Fruit fly (Drosophila melanogaster) whole organism, embryonic: ENCODE results near the gene Takl1.

Experiments
- CG11093 ChIP-seq: fragments of 200-800 bp; sonication (Bioruptor generic); IDR thresholded peaks from 3 replicates; pipeline ENCODE4 v1.3.6; 2022; ENCODE audit warnings: missing biosample characterization, missing genetic modification characterization
- CG12155 ChIP-seq: fragments of 200-800 bp; sonication (Bioruptor generic); optimal IDR thresholded peaks from 3 replicates; lab custom pipeline; 2016; ENCODE audit warnings: missing biosample characterization, missing genetic modification characterization
- CG12236 ChIP-seq: fragments of 200-800 bp; sonication (Bioruptor generic); optimal IDR thresholded peaks from 2 replicates; lab custom pipeline; 2016; ENCODE audit warnings: missing biosample characterization, missing genetic modification characterization
- CG14050 ChIP-seq: fragments of 200-800 bp; sonication (Bioruptor generic); IDR thresholded peaks from 3 replicates; pipeline ENCODE4 v1.3.6; 2022; ENCODE audit warnings: missing biosample characterization, missing genetic modification characterization
- CG17186 ChIP-seq: fragments of 200-800 bp; sonication (Bioruptor generic); optimal IDR thresholded peaks from 3 replicates; lab custom pipeline; 2017; ENCODE audit warnings: missing biosample characterization, missing genetic modification reagents, missing genetic modification characterization
- CG18011 ChIP-seq: fragments of 200-800 bp; sonication (Bioruptor generic); optimal IDR thresholded peaks from 2 replicates; lab custom pipeline; 2017; ENCODE audit warnings: missing biosample characterization, missing genetic modification characterization, mild to moderate bottlenecking, moderate library complexity, missing genotype
- CG2129 ChIP-seq: fragments of 200-800 bp; sonication (Bioruptor generic); IDR thresholded peaks from 2 replicates; pipeline ENCODE4 v1.3.6; 2022; ENCODE audit warnings: missing biosample characterization, missing genetic modification characterization; ENCODE audit not compliant: partially characterized antibody
- CG32767 ChIP-seq: fragments of 200-800 bp; sonication (Bioruptor generic); IDR thresholded peaks from 2 replicates; pipeline ENCODE4 v1.3.6; 2022; ENCODE audit warnings: missing biosample characterization, missing genetic modification characterization
- CG3726 ChIP-seq: fragments of 200-800 bp; sonication (Bioruptor generic); IDR thresholded peaks from 3 replicates; pipeline ENCODE4, ENCODE4 v1.3.6; 2022; ENCODE audit warnings: missing biosample characterization, missing genetic modification characterization
- CG4424 ChIP-seq: fragments of 200-800 bp; sonication (Bioruptor generic); optimal IDR thresholded peaks from 3 replicates; lab custom pipeline; 2016; ENCODE audit warnings: missing biosample characterization, missing genetic modification characterization
- CG6854 ChIP-seq: fragments of 200-800 bp; sonication (Bioruptor generic); optimal IDR thresholded peaks from 3 replicates; lab custom pipeline; 2017; ENCODE audit warnings: missing biosample characterization, mild to moderate bottlenecking, missing genetic modification characterization
- CG7271 ChIP-seq: fragments of 200-800 bp; sonication (Bioruptor generic); optimal IDR thresholded peaks from 2 replicates; lab custom pipeline; 2018; ENCODE audit warnings: missing biosample characterization, mild to moderate bottlenecking, missing genetic modification characterization, moderate library complexity
- CG7839 ChIP-seq: fragments of 200-800 bp; sonication (Bioruptor generic); optimal IDR thresholded peaks from 3 replicates; lab custom pipeline; 2018; ENCODE audit warnings: missing biosample characterization, mild to moderate bottlenecking, missing genetic modification characterization, moderate library complexity
- CG8388 ChIP-seq: fragments of 200-800 bp; sonication (Bioruptor generic); optimal IDR thresholded peaks from 2 replicates; lab custom pipeline; 2019; ENCODE audit warnings: missing biosample characterization, mild to moderate bottlenecking, missing genetic modification characterization, moderate library complexity
- CG9932 ChIP-seq: fragments of 200-800 bp; sonication (Bioruptor generic); IDR thresholded peaks from 2 replicates; pipeline ENCODE4 v1.3.6; 2022; ENCODE audit warnings: missing biosample characterization, missing genetic modification characterization
- Dfd ChIP-seq, 2 experiments: fragments of >200 bp; optimal IDR thresholded peaks; 2 replicates each; lab custom pipeline; 2017; ENCODE audit warnings: missing biosample characterization in 2 of 2, missing genetic modification characterization in 2 of 2
- Dip3 ChIP-seq: fragments of 200-800 bp; sonication (Bioruptor generic); optimal IDR thresholded peaks from 3 replicates; lab custom pipeline; 2016; ENCODE audit warnings: missing biosample characterization, missing genetic modification characterization
- Hr39 ChIP-seq: fragments of >200 bp; optimal IDR thresholded peaks from 2 replicates; lab custom pipeline; 2017
- Lhr ChIP-seq: fragments of 200-800 bp; sonication (Bioruptor generic); optimal IDR thresholded peaks from 3 replicates; lab custom pipeline; 2017; ENCODE audit warnings: mild to moderate bottlenecking, missing biosample characterization, missing genetic modification reagents, missing genetic modification characterization
- MESR4 ChIP-seq: fragments of 200-800 bp; sonication (Bioruptor generic); optimal IDR thresholded peaks from 2 replicates; lab custom pipeline; 2018; ENCODE audit warnings: missing biosample characterization, mild to moderate bottlenecking, missing genetic modification characterization, moderate library complexity
- Mes4 ChIP-seq: fragments of 200-800 bp; sonication (Bioruptor generic); optimal IDR thresholded peaks from 2 replicates; lab custom pipeline; 2016; ENCODE audit warnings: missing biosample characterization, missing genetic modification characterization
- Mrtf ChIP-seq: fragments of 200-800 bp; sonication (Bioruptor generic); IDR thresholded peaks from 3 replicates; pipeline ENCODE4 v1.3.6; 2022; ENCODE audit warnings: missing biosample characterization, missing genetic modification characterization
- Spps ChIP-seq: fragments of 200-800 bp; sonication (Bioruptor generic); optimal IDR thresholded peaks from 2 replicates; lab custom pipeline; 2018; ENCODE audit warnings: missing biosample characterization, mild to moderate bottlenecking, missing genetic modification characterization
- ato ChIP-seq: fragments of 200-800 bp; sonication (Bioruptor generic); IDR thresholded peaks from 2 replicates; pipeline ENCODE4 v1.3.6; 2022; ENCODE audit warnings: missing biosample characterization, missing genetic modification characterization; ENCODE audit not compliant: partially characterized antibody
- croc ChIP-seq: fragments of 200-800 bp; sonication (Bioruptor generic); conservative IDR thresholded peaks from 3 replicates; pipeline ENCODE4 v1.3.6; 2022; ENCODE audit warnings: missing biosample characterization, missing genetic modification characterization
- danr ChIP-seq: fragments of 200-800 bp; sonication (Bioruptor generic); IDR thresholded peaks from 2 replicates; pipeline ENCODE4 v1.3.6; 2022; ENCODE audit warnings: missing biosample characterization, missing genetic modification characterization
- dmrt11E ChIP-seq: fragments of 200-800 bp; sonication (Bioruptor generic); optimal IDR thresholded peaks from 3 replicates; lab custom pipeline; 2018; ENCODE audit warnings: missing biosample characterization, mild to moderate bottlenecking, missing genetic modification characterization, moderate library complexity
- en ChIP-seq: fragments of 200-800 bp; sonication (Bioruptor generic); optimal IDR thresholded peaks from 2 replicates; lab custom pipeline; 2016; ENCODE audit warnings: missing biosample characterization, missing genetic modification characterization
- fru ChIP-seq: fragments of >200 bp; optimal IDR thresholded peaks from 2 replicates; lab custom pipeline; 2017
- gcm ChIP-seq: fragments of 200-800 bp; sonication (Bioruptor generic); optimal IDR thresholded peaks from 2 replicates; lab custom pipeline; 2019; ENCODE audit warnings: missing biosample characterization, mild to moderate bottlenecking, missing genetic modification characterization, moderate library complexity
- grau ChIP-seq: fragments of 200-800 bp; optimal IDR thresholded peaks from 3 replicates; lab custom pipeline; 2019; ENCODE audit warnings: missing biosample characterization, mild to moderate bottlenecking, missing genetic modification characterization, moderate library complexity
- jing ChIP-seq: fragments of 200-800 bp; sonication (Bioruptor generic); optimal IDR thresholded peaks from 2 replicates; lab custom pipeline; 2018; ENCODE audit warnings: missing biosample characterization, mild to moderate bottlenecking, missing genetic modification characterization
- luna ChIP-seq: fragments of 200-800 bp; sonication (Bioruptor generic); optimal IDR thresholded peaks from 2 replicates; lab custom pipeline; 2016; ENCODE audit warnings: missing biosample characterization, missing genetic modification characterization
- mam ChIP-seq: fragments of 200-800 bp; sonication (Bioruptor generic); optimal IDR thresholded peaks from 3 replicates; lab custom pipeline; 2016; ENCODE audit warnings: missing biosample characterization, missing genetic modification characterization
- onecut ChIP-seq: fragments of 200-800 bp; sonication (Bioruptor generic); IDR thresholded peaks from 2 replicates; pipeline ENCODE4 v1.3.6; 2022; ENCODE audit warnings: missing biosample characterization, missing genetic modification characterization
- otp ChIP-seq: fragments of 200-800 bp; sonication (Bioruptor generic); IDR thresholded peaks from 3 replicates; pipeline ENCODE4, ENCODE4 v1.3.6; 2022; ENCODE audit warnings: missing biosample characterization, missing genetic modification characterization
- rib ChIP-seq: fragments of 200-800 bp; sonication (Bioruptor generic); IDR thresholded peaks from 2 replicates; pipeline ENCODE4 v1.3.6; 2022; ENCODE audit warnings: missing biosample characterization, missing genetic modification characterization
- sim ChIP-seq: fragments of 200-800 bp; sonication (Bioruptor generic); IDR thresholded peaks from 2 replicates; pipeline ENCODE4 v1.3.6; 2022; ENCODE audit warnings: missing biosample characterization, missing genetic modification characterization
- sqz ChIP-seq: fragments of 200-800 bp; sonication (Bioruptor generic); optimal IDR thresholded peaks from 3 replicates; lab custom pipeline; 2018; ENCODE audit warnings: missing biosample characterization, mild to moderate bottlenecking, missing genetic modification characterization
- ttk ChIP-seq: fragments of 200-800 bp; sonication (Bioruptor generic); IDR thresholded peaks from 2 replicates; pipeline ENCODE4 v2.1.2; 2022; ENCODE audit warnings: missing biosample characterization, missing genetic modification characterization
- vfl ChIP-seq: fragments of 200-800 bp; sonication (Bioruptor generic); optimal IDR thresholded peaks from 2 replicates; lab custom pipeline; 2016; ENCODE audit warnings: missing biosample characterization, missing genetic modification characterization
- z ChIP-seq: fragments of 200-800 bp; sonication (Bioruptor generic); IDR thresholded peaks from 3 replicates; pipeline ENCODE4 v1.3.6; 2022; ENCODE audit warnings: missing biosample characterization, missing genetic modification characterization
- zen2 ChIP-seq: fragments of 200-800 bp; sonication (Bioruptor generic); IDR thresholded peaks from 3 replicates; pipeline ENCODE4 v1.3.6; 2022; ENCODE audit warnings: missing biosample characterization, missing genetic modification characterization; ENCODE audit not compliant: partially characterized antibody

The Takl1 gene

DNA sequence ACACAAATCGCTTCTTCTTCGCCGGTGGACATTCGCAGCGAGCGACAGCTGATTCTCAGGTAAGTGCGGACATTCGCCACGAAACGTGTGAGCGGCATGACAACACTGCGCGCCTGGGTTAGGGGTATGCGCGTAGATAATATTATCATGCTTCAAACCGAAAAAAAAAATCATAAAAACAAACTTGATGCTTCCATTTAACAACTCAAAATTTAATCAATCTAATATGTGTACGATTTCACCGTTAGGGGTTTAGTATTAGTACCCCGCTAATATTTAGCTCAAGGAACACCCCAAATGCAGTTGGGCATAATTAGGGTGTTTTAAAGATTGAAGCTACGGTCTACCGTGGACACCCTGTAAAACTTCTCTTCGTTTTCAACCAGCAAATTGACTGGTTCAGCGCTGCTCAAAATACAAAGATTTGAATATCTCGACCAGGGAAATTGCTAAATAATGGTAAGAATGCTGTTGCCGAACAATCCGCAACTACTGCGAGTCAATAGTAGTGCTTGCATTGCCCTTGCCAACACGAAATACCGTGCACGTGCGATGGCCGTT, 49.5 kb upstream of the Takl1 start, which contains the start of the genes CG17271 and RpS20 (continued):
- TF ChIP-seq rib (GFP tag; lab: Robert Waterston, UW) (peak; percentile 71; the same call in 1 of the 2 replicates), CG18011 (GFP tag; lab: Kevin White, UChicago) (peak; percentile 81), MESR4 (peak; percentile 92), Dfd (GFP tag; optimal IDR thresholded peaks at IDR 0.05; lab: Kevin White, UChicago) (no peak), fru (no peak), Lhr (peak; percentile 92), CG4424 (GFP tag; lab: Kevin White, UChicago) (peak; percentile 93), CG9932 (GFP tag; lab: Robert Waterston, UW) (peak; percentile 96), z (no peak), CG12236 (peak; percentile 72), mam (peak; percentile 97), croc (GFP tag; lab: Robert Waterston, UW) (peak; percentile 71), CG2129 (GFP tag; lab: Robert Waterston, UW) (no peak), Mes4 (GFP tag; lab: Kevin White, UChicago) (peak; percentile 94), sim (peak; percentile 63), Spps (tag; lab: Kevin White, UChicago) (peak; percentile 70), ato (no peak), dmrt11E (tag; lab: Kevin White, UChicago) (peak; percentile 87), Dip3 (GFP tag; lab: Kevin White, UChicago) (peak; percentile 95), zen2 (GFP tag; lab: Robert Waterston, UW) (no peak), CG11093 (GFP tag; lab: Robert Waterston, UW) (peak; percentile 79), CG3726 (GFP tag; lab: Robert Waterston, UW) (peak; percentile 87), CG8388 (GFP tag; lab: Kevin White, UChicago) (peak; percentile 87), CG7271 (peak; percentile 59), danr (peak; percentile 61), onecut (GFP tag; lab: Robert Waterston, UW) (peak; percentile 65), CG12155 (GFP tag; lab: Kevin White, UChicago) (peak; percentile 88), sqz (GFP tag; lab: Kevin White, UChicago) (no peak), gcm (GFP tag; lab: Kevin White, UChicago) (peak; percentile 87), luna (peak; percentile 90), vfl (GFP tag; lab: Kevin White, UChicago) (peak; percentile 91), CG6854 (peak; percentile 66), Hr39 (lab: Kevin White, UChicago) (no peak), CG14050 (GFP tag; lab: Robert Waterston, UW) (peak; percentile 85), ttk (GFP tag; lab: Robert Waterston, UW) (peak; percentile 89), CG32767 (GFP tag; lab: Robert Waterston, UW) (peak; percentile 83), CG17186 (GFP tag; lab: Kevin White, UChicago) (peak; percentile 91), CG7839 (tag; lab: Kevin White, UChicago) (peak; percentile 86), jing (GFP tag; lab: Kevin White, UChicago) (no peak), grau (tag; lab: Kevin White, UChicago) (peak; percentile 88), otp (GFP tag; lab: Robert Waterston, UW) (peak; percentile 92), en (GFP tag; lab: Kevin White, UChicago) (peak; percentile 90), Mrtf (GFP tag; lab: Robert Waterston, UW) (peak; percentile 78)
